Worm (Caenorhabditis elegans) whole organism, young adult: Measurements from ENCODE around the gene sas-1.
A peak's percentile ranks its signal among the peaks of the same experiment; 100 is the strongest.

ENCODE experiments used
- B0336.3 ChIP-seq: fragments of 200-800 bp; sonication (Bioruptor generic); IDR thresholded peaks from 2 replicates; pipeline ENCODE4 v1.3.6; 2022; ENCODE audit warnings: missing genetic modification characterization, missing compliant biosample characterization
- F49E8.2 ChIP-seq: sonication (generic microtip); optimal IDR thresholded peaks from 3 replicates; lab custom pipeline; 2017; ENCODE audit warnings: missing genetic modification characterization, mild to moderate bottlenecking, missing compliant biosample characterization, antibody characterized with exemption, moderate library complexity; ENCODE audit not compliant: insufficient read depth
- F52B5.7 ChIP-seq: sonication (generic microtip); optimal IDR thresholded peaks from 2 replicates; lab custom pipeline; 2016; ENCODE audit warnings: mild to moderate bottlenecking, missing genetic modification characterization, missing compliant biosample characterization
- F57C9.4 ChIP-seq: sonication (generic microtip); optimal IDR thresholded peaks from 2 replicates; lab custom pipeline; 2017; ENCODE audit warnings: mild to moderate bottlenecking, missing genetic modification characterization, missing compliant biosample characterization
- Y56A3A.18 ChIP-seq: fragments of 200-800 bp; sonication (Bioruptor generic); IDR thresholded peaks from 2 replicates; pipeline ENCODE4 v1.3.6; 2022; ENCODE audit warnings: missing genetic modification reagents, missing genetic modification characterization, missing compliant biosample characterization
- Y95B8A.8 ChIP-seq: fragments of 200-800 bp; sonication (Bioruptor generic); IDR thresholded peaks from 2 replicates; pipeline ENCODE4 v1.3.6; 2022; ENCODE audit warnings: missing genetic modification reagents, missing genetic modification characterization, missing compliant biosample characterization
- ama-1 ChIP-seq, 3 experiments: fragments of 150-350 bp in 1 of 3; sonication (generic microtip) in 2 of 3; optimal IDR thresholded peaks; 2 replicates each; lab custom pipeline; 2014 to 2018; ENCODE audit warnings: missing biosample characterization in 2 of 3, missing genetic modification characterization in 2 of 3, missing genetic modification reagents in 2 of 3
- athp-1 ChIP-seq: sonication (generic microtip); optimal IDR thresholded peaks from 2 replicates; lab custom pipeline; 2017; ENCODE audit warnings: mild to moderate bottlenecking, missing genetic modification characterization, missing compliant biosample characterization
- attf-3 ChIP-seq: fragments of 200-800 bp; sonication (Bioruptor generic); conservative IDR thresholded peaks from 2 replicates; pipeline ENCODE4 v1.3.6; 2022; ENCODE audit warnings: missing genetic modification reagents, missing genetic modification characterization, missing compliant biosample characterization
- ceh-100 ChIP-seq: fragments of 200-800 bp; sonication (Bioruptor generic); IDR thresholded peaks from 2 replicates; pipeline ENCODE4 v1.3.6; 2022; ENCODE audit warnings: missing genetic modification reagents, missing genetic modification characterization, missing compliant biosample characterization
- ceh-79 ChIP-seq: sonication (generic microtip); optimal IDR thresholded peaks from 2 replicates; lab custom pipeline; 2017; ENCODE audit warnings: mild to moderate bottlenecking, missing genetic modification characterization, missing compliant biosample characterization
- die-1 ChIP-seq: sonication (generic microtip); optimal IDR thresholded peaks from 2 replicates; lab custom pipeline; 2016; ENCODE audit warnings: missing genotype, mild to moderate bottlenecking, missing genetic modification characterization, missing compliant biosample characterization
- dpff-1 ChIP-seq: sonication (generic microtip); optimal IDR thresholded peaks from 2 replicates; lab custom pipeline; 2017; ENCODE audit warnings: mild to moderate bottlenecking, missing genetic modification characterization, missing compliant biosample characterization
- egl-18 ChIP-seq: fragments of 200-800 bp; sonication (Bioruptor generic); IDR thresholded peaks from 2 replicates; pipeline ENCODE4 v1.3.6; 2022; ENCODE audit warnings: missing genetic modification reagents, missing genetic modification characterization, missing compliant biosample characterization
- ekl-4 ChIP-seq: fragments of 200-800 bp; sonication (Bioruptor generic); IDR thresholded peaks from 2 replicates; pipeline ENCODE4 v1.3.6; 2022; ENCODE audit warnings: missing genetic modification reagents, missing genetic modification characterization, missing compliant biosample characterization
- fkh-3 ChIP-seq: sonication (generic microtip); optimal IDR thresholded peaks from 2 replicates; lab custom pipeline; 2016; ENCODE audit warnings: mild to moderate bottlenecking, missing genetic modification characterization, missing compliant biosample characterization
- hlh-26 ChIP-seq: fragments of 200-800 bp; sonication (Bioruptor generic); conservative IDR thresholded peaks from 2 replicates; pipeline ENCODE4 v1.3.6; 2022; ENCODE audit warnings: missing genetic modification reagents, missing genetic modification characterization, missing compliant biosample characterization
- lag-1 ChIP-seq: fragments of 200-800 bp; sonication (Bioruptor generic); IDR thresholded peaks from 2 replicates; pipeline ENCODE4 v1.3.6; 2022; ENCODE audit warnings: missing genetic modification reagents, missing genetic modification characterization, missing compliant biosample characterization
- lin-26 ChIP-seq: fragments of 200-800 bp; sonication (Bioruptor generic); IDR thresholded peaks from 2 replicates; pipeline ENCODE4 v1.3.6; 2022; ENCODE audit warnings: missing genetic modification reagents, missing genetic modification characterization, missing compliant biosample characterization
- lin-35 ChIP-seq, 3 experiments: fragments of 150-350 bp in 2 of 3; sonication (generic microtip) in 1 of 3; optimal IDR thresholded peaks; 2 replicates each; lab custom pipeline; 2014 to 2018; ENCODE audit warnings: missing biosample characterization in 3 of 3, missing genetic modification characterization in 3 of 3, missing genetic modification reagents in 3 of 3
- lin-54 ChIP-seq: fragments of 200-800 bp; sonication (Bioruptor generic); optimal IDR thresholded peaks from 2 replicates; lab custom pipeline; 2018; ENCODE audit warnings: mild to moderate bottlenecking, missing genetic modification characterization, missing compliant biosample characterization
- lir-1 ChIP-seq: fragments of 200-800 bp; sonication (Bioruptor generic); conservative IDR thresholded peaks from 2 replicates; pipeline ENCODE4 v1.3.6; 2022; ENCODE audit warnings: missing genetic modification reagents, missing genetic modification characterization, missing compliant biosample characterization
- lsl-1 ChIP-seq: fragments of 200-800 bp; sonication (Bioruptor generic); optimal IDR thresholded peaks from 2 replicates; lab custom pipeline; 2018; ENCODE audit warnings: mild to moderate bottlenecking, missing genetic modification characterization, moderate library complexity, missing compliant biosample characterization
- lsy-27 ChIP-seq: sonication (generic microtip); optimal IDR thresholded peaks from 2 replicates; lab custom pipeline; 2017; ENCODE audit warnings: missing genetic modification characterization, mild to moderate bottlenecking, missing compliant biosample characterization, antibody characterized with exemption, missing genotype, borderline replicate concordance; ENCODE audit not compliant: insufficient read depth
- madf-10 ChIP-seq: sonication (generic microtip); optimal IDR thresholded peaks from 2 replicates; lab custom pipeline; 2016; ENCODE audit warnings: mild to moderate bottlenecking, missing genetic modification characterization, missing compliant biosample characterization
- madf-6 ChIP-seq: fragments of 200-800 bp; sonication (Bioruptor generic); IDR thresholded peaks from 2 replicates; pipeline ENCODE4 v1.3.6; 2022; ENCODE audit warnings: missing genetic modification reagents, missing genetic modification characterization, missing compliant biosample characterization
- mcd-1 ChIP-seq: fragments of 200-800 bp; sonication (Bioruptor generic); IDR thresholded peaks from 2 replicates; pipeline ENCODE4 v1.3.6; 2022; ENCODE audit warnings: missing genetic modification reagents, missing genetic modification characterization, missing compliant biosample characterization
- mxl-1 ChIP-seq: sonication (generic microtip); optimal IDR thresholded peaks from 2 replicates; lab custom pipeline; 2016; ENCODE audit warnings: missing genetic modification characterization, missing compliant biosample characterization
- rec-8 ChIP-seq, 2 experiments: sonication (generic microtip); optimal IDR thresholded peaks; 2 replicates each; lab custom pipeline; 2016; ENCODE audit warnings: mild to moderate bottlenecking in 2 of 2, missing genetic modification characterization in 2 of 2, missing genetic modification reagents in 2 of 2, missing genotype in 2 of 2, missing biosample characterization in 1 of 2, missing compliant biosample characterization in 1 of 2, moderate library complexity in 1 of 2
- repo-1 ChIP-seq: sonication (generic microtip); optimal IDR thresholded peaks from 2 replicates; lab custom pipeline; 2017; ENCODE audit warnings: mild to moderate bottlenecking, missing genetic modification characterization, missing compliant biosample characterization
- snpc-1.1 ChIP-seq: sonication (generic microtip); optimal IDR thresholded peaks from 2 replicates; lab custom pipeline; 2017; ENCODE audit warnings: missing genetic modification characterization, mild to moderate bottlenecking, missing compliant biosample characterization, antibody characterized with exemption, moderate library complexity, missing genotype, missing genetic modification reagents; ENCODE audit not compliant: insufficient read depth
- snpc-1.3 ChIP-seq: sonication (generic microtip); optimal IDR thresholded peaks from 2 replicates; lab custom pipeline; 2017; ENCODE audit warnings: missing genetic modification characterization, mild to moderate bottlenecking, missing compliant biosample characterization, antibody characterized with exemption, moderate library complexity, missing genotype, missing genetic modification reagents; ENCODE audit not compliant: insufficient read depth
- snpc-4 ChIP-seq, 5 experiments: fragments of 150-350 bp in 1 of 5; sonication (generic microtip) in 4 of 5; optimal IDR thresholded peaks; 2 replicates each; lab custom pipeline; 2014 to 2018; ENCODE audit warnings: missing genetic modification characterization in 5 of 5, missing biosample characterization in 3 of 5, antibody characterized with exemption in 2 of 5, mild to moderate bottlenecking in 2 of 5, missing compliant biosample characterization in 2 of 5, missing genotype in 2 of 5, moderate library complexity in 2 of 5, missing genetic modification reagents in 1 of 5
- somi-1 ChIP-seq: fragments of 200-800 bp; sonication (Bioruptor generic); optimal IDR thresholded peaks from 2 replicates; lab custom pipeline; 2018; ENCODE audit warnings: mild to moderate bottlenecking, missing genetic modification characterization, missing compliant biosample characterization
- sptf-2 ChIP-seq: fragments of 200-800 bp; sonication (Bioruptor generic); optimal IDR thresholded peaks from 2 replicates; lab custom pipeline; 2018; ENCODE audit warnings: mild to moderate bottlenecking, missing genetic modification characterization, missing compliant biosample characterization
- unc-62 ChIP-seq: fragments of 150-350 bp; optimal IDR thresholded peaks from 2 replicates; lab custom pipeline; 2014; ENCODE audit warnings: missing biosample characterization, missing genetic modification reagents, missing genetic modification characterization
- xnd-1 ChIP-seq: sonication (generic microtip); optimal IDR thresholded peaks from 2 replicates; lab custom pipeline; 2016; ENCODE audit warnings: missing genotype, missing genetic modification reagents, missing genetic modification characterization, missing compliant biosample characterization
- zfh-2 ChIP-seq: fragments of 200-800 bp; sonication (Bioruptor generic); conservative IDR thresholded peaks from 2 replicates; pipeline ENCODE4 v1.3.6; 2022; ENCODE audit warnings: missing genetic modification reagents, missing genetic modification characterization, missing compliant biosample characterization
- ztf-18 ChIP-seq: sonication (generic microtip); optimal IDR thresholded peaks from 2 replicates; lab custom pipeline; 2016; ENCODE audit warnings: missing genotype, mild to moderate bottlenecking, missing genetic modification characterization, missing compliant biosample characterization
- ztf-28 ChIP-seq: fragments of 200-800 bp; sonication (Bioruptor generic); IDR thresholded peaks from 2 replicates; pipeline ENCODE4 v1.3.6; 2022; ENCODE audit warnings: missing genetic modification reagents, missing genetic modification characterization, missing compliant biosample characterization

The sas-1 gene

ce11 chrIII:12687872-12688375 is 11.4 kb upstream of the sas-1 start, which contains the start of the genes rsp-3 and spin-4 (continued):
- TF ChIP-seq ceh-100 (GFP tag; lab: Robert Waterston, UW) = no peak
- TF ChIP-seq lin-35 (GFP tag; optimal IDR thresholded peaks at IDR 0.05; lab: Kevin White, UChicago) = peak in 1 of 3 experiments; percentile 89
- TF ChIP-seq snpc-1.1 (tag; lab: Kevin White, UChicago) = no peak
- TF ChIP-seq dpff-1 = no peak
- TF ChIP-seq lsl-1 (GFP tag; lab: Kevin White, UChicago) = peak; percentile 57
- no peak for TF ChIP-seq sptf-2 (GFP tag; lab: Kevin White, UChicago)
- TF ChIP-seq lin-54 (GFP tag; lab: Kevin White, UChicago) = peak; percentile 89
- no peak for TF ChIP-seq egl-18 (GFP tag; lab: Robert Waterston, UW)
- no peak for TF ChIP-seq fkh-3 (tag; lab: Kevin White, UChicago)
- no peak; the same call in 1 of the 2 replicates for TF ChIP-seq ekl-4 (GFP tag; lab: Robert Waterston, UW)
- TF ChIP-seq mcd-1 (GFP tag; lab: Robert Waterston, UW) = peak; percentile 86
- no peak for TF ChIP-seq F57C9.4

ce11 chrIII:12697591-12697990 is 1.7 kb upstream of the sas-1 start:
- TF ChIP-seq attf-3 (no peak), snpc-1.3 (tag; lab: Kevin White, UChicago) (no peak), athp-1 (tag; lab: Kevin White, UChicago) (no peak), repo-1 (no peak), dpff-1 (no peak), ceh-79 (no peak), snpc-4 (GFP tag; optimal IDR thresholded peaks at IDR 0.05; lab: Kevin White, UChicago) (no peak), snpc-4 (tag; optimal IDR thresholded peaks at IDR 0.05; lab: Kevin White, UChicago) (no peak), hlh-26 (GFP tag; lab: Robert Waterston, UW) (no peak), mxl-1 (tag; lab: Kevin White, UChicago) (no peak), Y56A3A.18 (GFP tag; lab: Robert Waterston, UW) (no peak), ama-1 (optimal IDR thresholded peaks at IDR 0.05; lab: Kevin White, UChicago) (no peak), ama-1 (GFP tag; optimal IDR thresholded peaks at IDR 0.05; lab: Kevin White, UChicago) (no peak), madf-10 (tag; lab: Kevin White, UChicago) (no peak), unc-62 (GFP tag; lab: Kevin White, UChicago) (no peak), F49E8.2 (tag; lab: Kevin White, UChicago) (no peak), ztf-28 (no peak), fkh-3 (tag; lab: Kevin White, UChicago) (no peak), lir-1 (GFP tag; lab: Robert Waterston, UW) (no peak), xnd-1 (tag; lab: Kevin White, UChicago) (no peak), rec-8 (tag; optimal IDR thresholded peaks at IDR 0.05; lab: Kevin White, UChicago) (no peak)

DNA sequence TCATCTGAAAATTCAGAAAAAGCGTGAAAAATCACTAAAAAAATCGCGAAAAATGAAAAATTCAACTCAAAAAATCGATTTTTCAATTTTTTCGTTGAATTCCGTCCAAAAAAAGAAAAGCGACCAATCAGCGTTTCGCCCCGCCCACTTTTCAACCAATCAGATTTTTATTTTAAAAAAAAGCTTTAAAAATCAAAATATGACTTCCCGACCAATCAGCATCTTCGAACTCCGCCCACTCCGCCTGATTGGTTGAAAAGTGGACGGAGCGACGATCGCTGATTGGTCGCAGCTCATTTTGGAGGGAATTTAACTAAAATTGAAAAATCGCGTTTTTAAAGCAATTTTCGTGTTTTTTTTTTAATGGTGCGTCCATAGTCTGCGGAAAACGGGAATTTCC is 3.1 kb downstream of the sas-1 start:
- TF ChIP-seq xnd-1 (tag; lab: Kevin White, UChicago) = no peak
- no peak for TF ChIP-seq B0336.3
- no peak for TF ChIP-seq ama-1 (optimal IDR thresholded peaks at IDR 0.05; lab: Kevin White, UChicago)
- TF ChIP-seq ama-1 (GFP tag; optimal IDR thresholded peaks at IDR 0.05; lab: Kevin White, UChicago) = no peak
- no peak for TF ChIP-seq somi-1 (GFP tag; lab: Kevin White, UChicago)
- no peak for TF ChIP-seq die-1 (tag; lab: Kevin White, UChicago)

- TF ChIP-seq zfh-2 (GFP tag; lab: Robert Waterston, UW) (no peak), lag-1 (GFP tag; lab: Robert Waterston, UW) (no peak), attf-3 (no peak), ztf-18 (no peak), F52B5.7 (tag; lab: Kevin White, UChicago) (no peak), Y95B8A.8 (GFP tag; lab: Robert Waterston, UW) (no peak), madf-6 (GFP tag; lab: Robert Waterston, UW) (no peak), lsy-27 (tag; lab: Kevin White, UChicago) (no peak), lin-26 (GFP tag; lab: Robert Waterston, UW) (no peak), ama-1 (optimal IDR thresholded peaks at IDR 0.05; lab: Kevin White, UChicago) (no peak), ama-1 (GFP tag; optimal IDR thresholded peaks at IDR 0.05; lab: Kevin White, UChicago) (no peak), ztf-28 (no peak)
These were observed 3.9 kb downstream of the sas-1 start for ce11 chrIII:12703237-12703636.
